Worm (Caenorhabditis elegans) whole organism, early embryonic: ENCODE results near the gene F57F5.3.

ENCODE experiments used
- tbx-11 ChIP-seq: fragments of 200-800 bp; sonication (Bioruptor generic); IDR thresholded peaks from 2 replicates; pipeline ENCODE4 v1.3.6; 2022; ENCODE audit warnings: missing genetic modification characterization, missing compliant biosample characterization
- tra-4 ChIP-seq: sonication (generic microtip); optimal IDR thresholded peaks from 2 replicates; lab custom pipeline; 2017; ENCODE audit warnings: missing genetic modification characterization, missing compliant biosample characterization

- TF ChIP-seq tra-4 (tag; lab: Kevin White, UChicago) (no peak), tbx-11 (no peak)
These were observed 31.9 kb upstream of the F57F5.3 start for ce11 chrV:12038317-12038716.
